Worm (Caenorhabditis elegans): ENCODE data around the gene tsr-2.
"Not testable (repeated sequence)": the region's sequence is repeated elsewhere in the genome, so short reads cannot be mapped to it uniquely, and the experiment has no call there.

The tsr-2 gene

ce11 chrIV:16629815-16630214 lies 26.6 kb upstream of the tsr-2 start:
- no peak for TF ChIP-seq nhr-25 (tag; optimal IDR thresholded peaks at IDR 0.05)
- TF ChIP-seq ztf-4 (tag; optimal IDR thresholded peaks at IDR 0.05): no peak
- no peak for TF ChIP-seq unc-62 (GFP tag; optimal IDR thresholded peaks at IDR 0.05)
- TF ChIP-seq snpc-4 (tag; optimal IDR thresholded peaks at IDR 0.05): no peak
- no peak for TF ChIP-seq elt-1 (tag; optimal IDR thresholded peaks at IDR 0.05)
- no peak for TF ChIP-seq crh-2 (tag; optimal IDR thresholded peaks at IDR 0.05)
- no peak for TF ChIP-seq ztf-1 (GFP tag; conservative IDR thresholded peaks at IDR 0.05)
- TF ChIP-seq sma-3 (GFP tag; optimal IDR thresholded peaks at IDR 0.05): no peak
- TF ChIP-seq lsy-2 (tag; optimal IDR thresholded peaks at IDR 0.05): no peak

DNA sequence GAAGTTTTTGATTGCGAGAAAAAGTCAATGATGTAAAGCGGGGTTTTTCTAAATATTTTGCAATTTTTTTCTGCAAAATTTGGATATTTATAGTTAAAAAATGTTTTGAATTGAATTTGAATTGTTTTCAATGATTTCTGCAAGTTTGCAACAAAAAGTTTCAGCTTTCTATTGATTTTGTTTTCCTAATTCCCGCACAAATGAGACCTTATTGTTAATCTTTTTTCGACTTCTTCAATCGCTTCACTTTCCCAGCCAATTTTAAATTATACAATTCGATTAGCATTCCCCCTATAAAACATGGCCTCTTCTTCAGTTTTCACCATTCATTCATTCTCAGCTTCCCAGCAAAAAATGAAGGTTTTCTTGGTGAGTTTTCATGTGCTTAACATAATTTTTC lies 25.8 kb upstream of the tsr-2 start, which contains the start of gene fipr-27:
TSS of gene fipr-27 (plus strand) at position 301 of the 400 bp plus-strand sequence.
- TF ChIP-seq skn-1 (tag; optimal IDR thresholded peaks at IDR 0.05): no peak
- no peak for TF ChIP-seq nhr-21 (tag; optimal IDR thresholded peaks at IDR 0.05)
- TF ChIP-seq elt-3 (tag; optimal IDR thresholded peaks at IDR 0.05): no peak
- TF ChIP-seq ztf-11 (tag; optimal IDR thresholded peaks at IDR 0.05): no peak
- no peak for TF ChIP-seq nhr-6 (tag; optimal IDR thresholded peaks at IDR 0.05)
- no peak for TF ChIP-seq nhr-25 (tag; optimal IDR thresholded peaks at IDR 0.05)
- no peak for TF ChIP-seq ztf-4 (tag; optimal IDR thresholded peaks at IDR 0.05)
- TF ChIP-seq aly-2 (tag; optimal IDR thresholded peaks at IDR 0.05): no peak
- TF ChIP-seq ceh-16 (tag; optimal IDR thresholded peaks at IDR 0.05): no peak
- TF ChIP-seq nhr-11 (tag; optimal IDR thresholded peaks at IDR 0.05): no peak
- no peak for TF ChIP-seq mbf-1 (tag; optimal IDR thresholded peaks at IDR 0.05)
- TF ChIP-seq nhr-10 (tag; optimal IDR thresholded peaks at IDR 0.05): no peak
- no peak for TF ChIP-seq dmd-4 (tag; optimal IDR thresholded peaks at IDR 0.05)
- no peak for TF ChIP-seq gmeb-1 (tag; optimal IDR thresholded peaks at IDR 0.05)
- no peak for TF ChIP-seq sma-3 (GFP tag; optimal IDR thresholded peaks at IDR 0.05)
- TF ChIP-seq ceh-82 (tag; optimal IDR thresholded peaks at IDR 0.05): no peak
- no peak for TF ChIP-seq elt-1 (tag; optimal IDR thresholded peaks at IDR 0.05)
- no peak for TF ChIP-seq ama-1 (optimal IDR thresholded peaks at IDR 0.05)

DNA sequence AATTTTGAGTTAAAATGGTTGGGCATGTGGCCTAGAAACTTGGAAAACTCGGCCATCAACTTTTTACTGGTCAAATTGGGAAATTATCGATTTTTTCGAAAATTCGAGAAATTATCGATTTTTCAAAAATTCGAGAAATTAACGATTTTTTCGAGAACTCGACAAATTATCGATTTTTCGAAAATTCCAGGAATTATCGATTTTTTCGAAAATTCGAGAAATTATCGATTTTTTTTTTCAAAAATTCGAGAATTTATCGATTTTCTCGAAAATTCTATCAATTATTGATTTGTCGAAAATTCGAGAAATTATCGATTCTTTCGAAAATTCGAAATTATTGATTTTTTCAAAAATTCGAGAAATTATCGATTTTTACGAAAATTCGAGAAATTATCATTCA lies 12.6 kb upstream of the tsr-2 start:
- TF ChIP-seq lin-39 (tag; optimal IDR thresholded peaks at IDR 0.05) (no peak), blmp-1 (tag; optimal IDR thresholded peaks at IDR 0.05; ENCODE audit: insufficient read depth) (no peak), crh-2 (tag; optimal IDR thresholded peaks at IDR 0.05) (no peak), ama-1 (optimal IDR thresholded peaks at IDR 0.05) (no peak), unc-62 (GFP tag; optimal IDR thresholded peaks at IDR 0.05) (no peak), dmd-4 (tag; optimal IDR thresholded peaks at IDR 0.05) (no peak), mdl-1 (tag; optimal IDR thresholded peaks at IDR 0.05) (no peak), ZK546.5 (tag; optimal IDR thresholded peaks at IDR 0.05) (no peak), sma-3 (GFP tag; optimal IDR thresholded peaks at IDR 0.05) (no peak), ceh-82 (tag; optimal IDR thresholded peaks at IDR 0.05) (no peak), sma-9 (GFP tag; optimal IDR thresholded peaks at IDR 0.05) (no peak), sma-9 (tag; optimal IDR thresholded peaks at IDR 0.05) (no peak), nhr-25 (tag; optimal IDR thresholded peaks at IDR 0.05) (no peak)

DNA sequence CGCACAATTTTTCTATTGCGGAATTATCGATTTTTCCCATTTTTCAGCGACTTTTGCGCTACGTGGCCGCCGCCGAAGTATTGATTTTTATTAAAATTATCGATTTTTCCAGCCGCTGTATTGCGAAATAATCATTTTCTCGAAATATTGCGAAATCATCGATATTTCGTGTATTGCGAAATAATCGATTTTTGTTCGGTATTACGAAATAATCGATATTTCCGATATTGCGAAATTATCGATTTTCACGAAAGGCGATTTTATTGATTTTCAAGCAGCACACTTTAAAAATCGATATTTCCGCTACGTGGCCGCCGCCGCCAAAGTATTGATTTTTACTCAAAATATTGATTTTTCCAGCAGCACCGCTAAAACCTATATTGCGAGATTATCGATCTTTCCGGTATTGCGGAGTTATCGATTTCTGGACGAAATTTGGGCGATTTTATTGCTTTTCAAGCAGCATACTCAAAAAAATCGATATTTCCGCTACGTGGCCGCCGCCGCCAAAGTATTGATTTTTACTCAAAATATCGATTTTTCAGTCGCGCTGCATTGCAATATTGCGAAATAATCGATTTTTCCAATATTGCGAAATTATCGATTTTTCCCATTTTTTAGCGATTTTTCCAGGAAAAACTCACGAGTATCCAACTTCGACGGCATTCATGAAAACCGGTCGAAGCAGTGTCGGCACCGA lies 10.8 kb upstream of the tsr-2 start:
- no peak for TF ChIP-seq aly-2 (tag; optimal IDR thresholded peaks at IDR 0.05)
- TF ChIP-seq sma-3 (GFP tag; optimal IDR thresholded peaks at IDR 0.05): no peak
- TF ChIP-seq fos-1 (tag; optimal IDR thresholded peaks at IDR 0.05): no peak
- TF ChIP-seq ceh-16 (tag; optimal IDR thresholded peaks at IDR 0.05): no peak

DNA sequence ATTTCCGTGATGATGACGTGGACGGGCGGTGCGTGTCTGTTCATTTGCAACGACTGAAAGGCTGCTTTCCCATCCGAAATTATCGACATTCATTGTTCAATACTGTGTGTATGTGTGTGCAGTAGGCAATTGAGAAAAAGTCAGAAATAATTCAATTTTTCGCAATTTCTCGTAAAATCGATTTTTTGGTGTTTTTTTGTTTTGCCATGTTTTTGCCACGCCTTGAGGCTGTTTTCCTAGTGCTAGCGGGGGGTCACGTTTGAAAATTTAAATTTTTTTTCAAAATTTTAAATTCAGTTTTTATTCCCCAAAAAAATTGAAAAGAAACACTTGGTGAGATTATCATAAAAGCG lies 10.2 kb upstream of the tsr-2 start, which contains the start of gene Y51H4A.13:
TSS of gene Y51H4A.13 (minus strand) at position 182 of the 353 bp plus-strand sequence.
- TF ChIP-seq ztf-4, C34F6.9, elt-3 (tag; optimal IDR thresholded peaks at IDR 0.05): not testable (repeated sequence)

- not testable (repeated sequence) for TF ChIP-seq ceh-16, snpc-4, lsy-2 (tag; optimal IDR thresholded peaks at IDR 0.05)
These were observed 630 bp upstream of the tsr-2 start, which contains the start of gene set-26 for ce11 chrIV:16655783-16656182. Gene set-26 (minus strand): TSS chrIV:16655883.
